Worm (Caenorhabditis elegans): ENCODE results near the gene plc-3.

The plc-3 gene

ce11 chrII:10261261-10261660, 38.6 kb downstream of the plc-3 start:
- TF ChIP-seq duxl-1 (tag; optimal IDR thresholded peaks at IDR 0.05; ENCODE audit: poor library complexity): no peak
- peak in 1 of 2 experiments; percentile 95 for TF ChIP-seq unc-62 (GFP tag; optimal IDR thresholded peaks at IDR 0.05 in 1 of 2)
- no peak for TF ChIP-seq unc-62 (tag; optimal IDR thresholded peaks at IDR 0.05)
- no peak for TF ChIP-seq nhr-76 (tag; optimal IDR thresholded peaks at IDR 0.05)
- TF ChIP-seq mes-2 (tag; optimal IDR thresholded peaks at IDR 0.05; ENCODE audit: poor library complexity, severe bottlenecking): no peak

ce11 chrII:10270052-10270451, 47.4 kb downstream of the plc-3 start, which contains the start of gene F54B3.2:
Gene F54B3.2, minus strand, starts transcription at chrII:10270152.
- TF ChIP-seq ces-1 (GFP tag; optimal IDR thresholded peaks at IDR 0.05) (no peak), ceh-44 (GFP tag; IDR thresholded peaks at IDR 0.05) (no peak), nhr-41 (GFP tag; IDR thresholded peaks at IDR 0.05) (no peak), Y5F2A.4 (GFP tag; optimal IDR thresholded peaks at IDR 0.05) (no peak), cey-2 (tag; optimal IDR thresholded peaks at IDR 0.05; ENCODE audit: borderline replicate concordance, insufficient read depth) (no peak), unc-130 (GFP tag; optimal IDR thresholded peaks at IDR 0.05) (no peak)

ce11 chrII:10271093-10271492, 48.4 kb downstream of the plc-3 start, which contains the start of gene F54B3.4:
Gene F54B3.4, minus strand, starts transcription at chrII:10271193.
- TF ChIP-seq nhr-41 (GFP tag; IDR thresholded peaks at IDR 0.05) (no peak), Y105C5A.15 (GFP tag; IDR thresholded peaks at IDR 0.05) (no peak), fkh-10 (GFP tag; optimal IDR thresholded peaks at IDR 0.05) (no peak), dmd-8 (GFP tag; IDR thresholded peaks at IDR 0.05) (no peak), zfp-3 (GFP tag; conservative IDR thresholded peaks at IDR 0.05) (no peak), zip-2 (tag; optimal IDR thresholded peaks at IDR 0.05) (no peak), ztf-11 (tag; optimal IDR thresholded peaks at IDR 0.05) (no peak), F44E2.7 (GFP tag; IDR thresholded peaks at IDR 0.05) (no peak), spr-1 (tag; optimal IDR thresholded peaks at IDR 0.05) (no peak), ZK546.5 (tag; optimal IDR thresholded peaks at IDR 0.05) (no peak), egl-43 (GFP tag; IDR thresholded peaks at IDR 0.05) (no peak), cey-2 (tag; optimal IDR thresholded peaks at IDR 0.05; ENCODE audit: borderline replicate concordance, insufficient read depth) (no peak), ama-1 (optimal IDR thresholded peaks at IDR 0.05) (no peak), gei-8 (GFP tag; optimal IDR thresholded peaks at IDR 0.05) (no peak), lin-15B (tag; optimal IDR thresholded peaks at IDR 0.05) (no peak)

Data from whole organism, L4 larva.